Worm (Caenorhabditis elegans) whole organism, midembryonic: ENCODE measurements around the gene C55A1.1.

Experiments
- cog-1 ChIP-seq: sonication (generic microtip); optimal IDR thresholded peaks from 2 replicates; lab custom pipeline; 2016; ENCODE audit warnings: missing genetic modification characterization, missing compliant biosample characterization
- flt-1 ChIP-seq: fragments of 200-800 bp; sonication (Bioruptor generic); IDR thresholded peaks from 2 replicates; pipeline ENCODE4 v1.3.6; 2022; ENCODE audit warnings: missing genetic modification characterization, missing compliant biosample characterization
- tab-1 ChIP-seq: fragments of 200-800 bp; sonication (Bioruptor generic); IDR thresholded peaks from 2 replicates; pipeline ENCODE4 v1.3.6; 2022; ENCODE audit warnings: missing genetic modification characterization, missing compliant biosample characterization
- ztf-29 ChIP-seq: fragments of 200-800 bp; sonication (Bioruptor generic); IDR thresholded peaks from 2 replicates; pipeline ENCODE4 v1.3.6; 2022; ENCODE audit warnings: missing genetic modification reagents, missing genetic modification characterization, missing compliant biosample characterization

DNA sequence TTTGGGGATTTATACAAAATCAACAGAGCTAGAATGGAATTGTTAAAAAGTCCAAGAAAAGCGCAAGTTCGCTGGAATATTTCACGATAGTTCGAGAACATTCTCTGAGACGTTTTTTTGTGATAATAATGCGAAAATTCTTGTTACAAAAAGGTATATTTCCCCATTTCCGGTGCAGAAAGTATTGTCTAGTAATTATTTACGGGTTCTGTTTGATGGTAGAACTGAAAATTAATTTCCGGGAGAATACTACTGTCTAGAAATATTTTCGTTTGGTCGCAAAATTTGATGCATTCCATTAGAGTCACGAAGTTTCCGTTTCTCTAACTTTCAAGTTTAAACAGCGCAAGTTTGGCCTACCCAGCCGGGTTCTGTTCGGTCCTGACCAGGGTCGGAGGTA is 7.9 kb downstream of the C55A1.1 start, which contains the start of gene str-248:
- TF ChIP-seq ztf-29 = no peak
- no peak for TF ChIP-seq cog-1 (tag; lab: Kevin White, UChicago)
- TF ChIP-seq flt-1 (GFP tag; lab: Robert Waterston, UW) = no peak
- TF ChIP-seq tab-1 (GFP tag; lab: Robert Waterston, UW) = no peak
